Worm (Caenorhabditis elegans) whole organism, mixed stage, embryonic: ENCODE results near the gene ZK84.5.

Source experiments
- blmp-1 ChIP-seq: fragments of 150-350 bp; optimal IDR thresholded peaks from 2 replicates; lab custom pipeline; 2014; ENCODE audit warnings: missing biosample characterization, missing genetic modification characterization
- elt-3 ChIP-seq: fragments of 150-350 bp; optimal IDR thresholded peaks from 2 replicates; lab custom pipeline; 2014; ENCODE audit warnings: missing biosample characterization, missing genetic modification characterization
- hlh-1 ChIP-seq: fragments of 150-350 bp; optimal IDR thresholded peaks from 2 replicates; lab custom pipeline; 2014; ENCODE audit warnings: missing biosample characterization, missing genetic modification reagents, missing genetic modification characterization
- lin-13 ChIP-seq: fragments of 150-350 bp; optimal IDR thresholded peaks from 2 replicates; lab custom pipeline; 2014; ENCODE audit warnings: missing biosample characterization, missing genetic modification characterization
- lin-32 ChIP-seq: fragments of 200-800 bp; sonication (Bioruptor generic); optimal IDR thresholded peaks from 2 replicates; lab custom pipeline; 2018; ENCODE audit warnings: mild to moderate bottlenecking, missing genetic modification characterization, missing compliant biosample characterization
- lsy-2 ChIP-seq: fragments of 150-350 bp; optimal IDR thresholded peaks from 2 replicates; lab custom pipeline; 2014; ENCODE audit warnings: missing biosample characterization, missing genetic modification characterization
- mab-5 ChIP-seq: fragments of 150-350 bp; optimal IDR thresholded peaks from 2 replicates; lab custom pipeline; 2014; ENCODE audit warnings: missing biosample characterization, missing genetic modification characterization
- nhr-12 ChIP-seq: fragments of 150-350 bp; optimal IDR thresholded peaks from 2 replicates; lab custom pipeline; 2014; ENCODE audit warnings: missing biosample characterization, missing genetic modification characterization
- nhr-237 ChIP-seq: fragments of 150-350 bp; optimal IDR thresholded peaks from 2 replicates; lab custom pipeline; 2014; ENCODE audit warnings: missing biosample characterization, missing genetic modification characterization
- pha-4 ChIP-seq: fragments of 150-350 bp; optimal IDR thresholded peaks from 2 replicates; lab custom pipeline; 2018; ENCODE audit warnings: missing biosample characterization, missing genetic modification reagents, missing genetic modification characterization
- snpc-4 ChIP-seq: fragments of 150-350 bp; optimal IDR thresholded peaks from 2 replicates; lab custom pipeline; 2014; ENCODE audit warnings: missing biosample characterization, missing genetic modification characterization
- unc-39 ChIP-seq: fragments of 150-350 bp; optimal IDR thresholded peaks from 2 replicates; lab custom pipeline; 2014; ENCODE audit warnings: missing biosample characterization, missing genetic modification characterization
- unc-62 ChIP-seq: fragments of 150-350 bp; optimal IDR thresholded peaks from 2 replicates; lab custom pipeline; 2014; ENCODE audit warnings: missing biosample characterization, missing genetic modification reagents, missing genetic modification characterization
- ztf-11 ChIP-seq: fragments of 150-350 bp; optimal IDR thresholded peaks from 2 replicates; lab custom pipeline; 2014; ENCODE audit warnings: missing biosample characterization, missing genetic modification characterization

ce11 chrII:5996066-5996465 is 20.2 kb downstream of the ZK84.5 start, which contains the start of gene ins-4:
- TF ChIP-seq pha-4 (tag; lab: Kevin White, UChicago), result no peak
- no peak for TF ChIP-seq unc-62
- TF ChIP-seq mab-5 (tag; lab: Kevin White, UChicago), result no peak
- TF ChIP-seq snpc-4, result no peak
- TF ChIP-seq lin-13 (tag; lab: Kevin White, UChicago), result no peak
- no peak for TF ChIP-seq nhr-12 (tag; lab: Kevin White, UChicago)
- no peak for TF ChIP-seq ztf-11 (tag; lab: Kevin White, UChicago)
- no peak for TF ChIP-seq lin-32 (GFP tag; lab: Kevin White, UChicago)
- no peak for TF ChIP-seq elt-3 (tag; lab: Kevin White, UChicago)
- TF ChIP-seq unc-39, result no peak
- no peak for TF ChIP-seq lsy-2 (tag; lab: Kevin White, UChicago)
- TF ChIP-seq nhr-237 (tag; lab: Kevin White, UChicago), result no peak
- no peak for TF ChIP-seq blmp-1
- no peak for TF ChIP-seq hlh-1 (tag; lab: Kevin White, UChicago)
